Worm (Caenorhabditis elegans): ENCODE measurements around the gene zif-1.

zif-1 gene

ce11 chrIII:9052371-9052978, 49.9 kb downstream of the zif-1 start (continued):
- TF ChIP-seq T07F8.4 (tag; optimal IDR thresholded peaks at IDR 0.05) (no peak), F33H1.4 (GFP tag; IDR thresholded peaks at IDR 0.05) (no peak), nhr-80 (tag; optimal IDR thresholded peaks at IDR 0.05) (peak; percentile 49), pha-4 (tag; optimal IDR thresholded peaks at IDR 0.05) (no peak), nfyb-1 (GFP tag; IDR thresholded peaks at IDR 0.05) (peak; percentile 81), egl-44 (GFP tag; IDR thresholded peaks at IDR 0.05) (no peak), ama-1 (optimal IDR thresholded peaks at IDR 0.05) (peak; percentile 80), ama-1 (GFP tag; optimal IDR thresholded peaks at IDR 0.05) (no peak), mel-28 (tag; optimal IDR thresholded peaks at IDR 0.05; ENCODE audit: borderline replicate concordance) (no peak)

- TF ChIP-seq lin-54 (GFP tag; optimal IDR thresholded peaks at IDR 0.05) (no peak), hrde-1 (tag; optimal IDR thresholded peaks at IDR 0.05; ENCODE audit: borderline replicate concordance) (no peak), lin-26 (GFP tag; IDR thresholded peaks at IDR 0.05) (peak; percentile 19; the same call in 1 of the 2 replicates), ama-1 (optimal IDR thresholded peaks at IDR 0.05) (peak; percentile 87), ama-1 (GFP tag; optimal IDR thresholded peaks at IDR 0.05) (no peak), lir-1 (GFP tag; conservative IDR thresholded peaks at IDR 0.05) (no peak), tbp1 (GFP tag; optimal IDR thresholded peaks at IDR 0.05) (peak; percentile 11), madf-3 (GFP tag; IDR thresholded peaks at IDR 0.05) (no peak), ets-4 (GFP tag; optimal IDR thresholded peaks at IDR 0.05) (no peak)
Observed at ce11 chrIII:9053263-9053662, 50.7 kb downstream of the zif-1 start.

ce11 chrIII:9053740-9054252, 51.2 kb downstream of the zif-1 start, which contains the start of gene R107.5:
R107.5 (minus strand) TSS chrIII:9053790.
- TF ChIP-seq akir-1 (GFP tag; optimal IDR thresholded peaks at IDR 0.05) (peak; percentile 71), lin-35 (GFP tag; optimal IDR thresholded peaks at IDR 0.05) (peak in 2 of 3 experiments; percentile 52 to 78), nhr-90 (tag; optimal IDR thresholded peaks at IDR 0.05) (peak; percentile 22), nfya-2 (GFP tag; IDR thresholded peaks at IDR 0.05) (no peak), dpl-1 (GFP tag; optimal IDR thresholded peaks at IDR 0.05) (peak; percentile 42), lsy-27 (tag; optimal IDR thresholded peaks at IDR 0.05; ENCODE audit: borderline replicate concordance, insufficient read depth) (no peak), gei-17 (GFP tag; optimal IDR thresholded peaks at IDR 0.05) (peak; percentile 92), dox-1 (GFP tag; IDR thresholded peaks at IDR 0.05) (peak; percentile 91), madf-6 (GFP tag; IDR thresholded peaks at IDR 0.05) (peak; percentile 79), attf-5 (GFP tag; optimal IDR thresholded peaks at IDR 0.05) (peak; percentile 80), C06A6.2 (GFP tag; conservative IDR thresholded peaks at IDR 0.05) (peak; percentile 89), F22D6.2 (tag; optimal IDR thresholded peaks at IDR 0.05) (peak; percentile 88), lin-26 (GFP tag; IDR thresholded peaks at IDR 0.05) (peak; percentile 70; the same call in 1 of the 2 replicates), T07F8.4 (tag; optimal IDR thresholded peaks at IDR 0.05) (peak; percentile 66), B0035.1 (tag; optimal IDR thresholded peaks at IDR 0.05) (peak; percentile 81), egl-18 (GFP tag; IDR thresholded peaks at IDR 0.05) (peak; percentile 91), D2030.7 (GFP tag; IDR thresholded peaks at IDR 0.05) (peak; percentile 51), sea-2 (GFP tag; IDR thresholded peaks at IDR 0.05) (peak; percentile 97), nhr-80 (tag; optimal IDR thresholded peaks at IDR 0.05) (peak; percentile 31), tbp1 (GFP tag; optimal IDR thresholded peaks at IDR 0.05) (peak; percentile 76), ZK185.1 (tag; optimal IDR thresholded peaks at IDR 0.05; ENCODE audit: poor library complexity, severe bottlenecking) (peak; percentile 47), repo-1 (tag; optimal IDR thresholded peaks at IDR 0.05) (peak; percentile 96), Y56A3A.18 (GFP tag; IDR thresholded peaks at IDR 0.05) (peak; percentile 86), F55B11.4 (tag; optimal IDR thresholded peaks at IDR 0.05; ENCODE audit: borderline replicate concordance, insufficient read depth) (no peak), rpc-1 (optimal IDR thresholded peaks at IDR 0.05) (peak; percentile 97), rpc-1 (tag; optimal IDR thresholded peaks at IDR 0.05) (no peak), ceh-58 (GFP tag; IDR thresholded peaks at IDR 0.05) (no peak), nhr-27 (tag; optimal IDR thresholded peaks at IDR 0.05) (peak; percentile 95), ama-1 (optimal IDR thresholded peaks at IDR 0.05) (peak; percentile 86), ama-1 (GFP tag; optimal IDR thresholded peaks at IDR 0.05) (no peak), ceh-100 (GFP tag; IDR thresholded peaks at IDR 0.05) (peak; percentile 58; the same call in 1 of the 2 replicates), unc-130 (GFP tag; optimal IDR thresholded peaks at IDR 0.05) (no peak), ztf-28 (GFP tag; IDR thresholded peaks at IDR 0.05) (0 out of 2 replicates have a peak, but pooled peaks have one; percentile 56), pbrm-1 (GFP tag; IDR thresholded peaks at IDR 0.05) (peak; percentile 97)
